Worm (Caenorhabditis elegans) whole organism, L4/young adult: ENCODE data around the gene algn-12.

ENCODE experiments used
- dao-5 ChIP-seq: sonication (generic microtip); optimal IDR thresholded peaks from 2 replicates; lab custom pipeline; 2016; ENCODE audit warnings: missing genotype, missing genetic modification characterization, moderate library complexity, missing compliant biosample characterization
- him-1 ChIP-seq: sonication (generic microtip); optimal IDR thresholded peaks from 2 replicates; lab custom pipeline; 2016; ENCODE audit warnings: missing genotype, missing genetic modification reagents, missing genetic modification characterization, missing compliant biosample characterization

DNA sequence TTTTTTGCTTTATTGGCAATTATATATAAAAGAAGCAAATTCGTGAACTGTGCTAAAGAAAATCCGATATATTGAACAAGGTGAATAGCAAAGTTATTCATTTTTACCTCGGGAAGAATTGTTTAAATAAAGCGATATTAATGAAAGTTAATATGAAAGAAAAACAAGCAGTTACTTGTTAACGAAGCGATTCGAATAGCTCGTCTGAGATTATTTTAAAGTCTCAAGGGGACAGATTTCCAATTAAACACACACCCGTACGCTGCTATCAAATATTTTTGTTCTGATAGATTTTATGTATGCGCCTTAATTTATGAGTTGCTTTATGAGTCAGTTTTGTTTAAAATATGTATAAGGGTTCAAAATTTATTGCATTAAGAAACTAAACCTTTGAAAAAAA is 32.9 kb downstream of the algn-12 start, which contains the start of gene str-140:
- TF ChIP-seq him-1 (no peak), dao-5 (tag; lab: Kevin White, UChicago) (no peak)
